Fruit fly (Drosophila melanogaster) whole organism, wandering third instar larva: ENCODE measurements around the gene CG14219.

Experiments used
- Abd-B ChIP-seq: fragments of >200 bp; optimal IDR thresholded peaks from 2 replicates; lab custom pipeline; 2017; ENCODE audit warnings: missing biosample characterization, missing genetic modification characterization
- CG32264 ChIP-seq: fragments of 200-800 bp; sonication (Bioruptor generic); optimal IDR thresholded peaks from 2 replicates; lab custom pipeline; 2016; ENCODE audit warnings: missing biosample characterization, missing genetic modification characterization
- CG9705 ChIP-seq: fragments of 200-800 bp; sonication (Bioruptor generic); optimal IDR thresholded peaks from 2 replicates; lab custom pipeline; 2018; ENCODE audit warnings: missing biosample characterization, mild to moderate bottlenecking, missing genetic modification characterization
- CrebA ChIP-seq: fragments of 200-800 bp; sonication (Bioruptor generic); optimal IDR thresholded peaks from 2 replicates; lab custom pipeline; 2016; ENCODE audit warnings: missing biosample characterization, mild to moderate bottlenecking, missing genetic modification characterization, borderline replicate concordance
- Dfd ChIP-seq: fragments of >200 bp; optimal IDR thresholded peaks from 2 replicates; lab custom pipeline; 2017; ENCODE audit warnings: missing biosample characterization, missing genetic modification characterization
- Dif ChIP-seq: fragments of 200-275, 200-300 bp; sonication (Bioruptor generic); optimal IDR thresholded peaks from 2 replicates; lab custom pipeline; 2018; ENCODE audit warnings: missing biosample characterization, missing genetic modification characterization; ENCODE audit not compliant: partially characterized antibody
- GATAd ChIP-seq: sonication (Bioruptor generic); optimal IDR thresholded peaks from 2 replicates; lab custom pipeline; 2016; ENCODE audit warnings: missing biosample characterization, missing genetic modification characterization
- Hnf4 ChIP-seq: fragments of 200-800 bp; sonication (Bioruptor generic); optimal IDR thresholded peaks from 2 replicates; lab custom pipeline; 2016; ENCODE audit warnings: missing biosample characterization, mild to moderate bottlenecking, missing genetic modification characterization
- Hr78 ChIP-seq: fragments of >200 bp; optimal IDR thresholded peaks from 2 replicates; lab custom pipeline; 2017; ENCODE audit warnings: missing biosample characterization, missing genetic modification characterization
- Hr83 ChIP-seq: fragments of 200-300 bp; sonication (Bioruptor generic); optimal IDR thresholded peaks from 2 replicates; lab custom pipeline; 2016; ENCODE audit warnings: missing biosample characterization, mild to moderate bottlenecking, missing genetic modification characterization, moderate library complexity; ENCODE audit not compliant: poor library complexity, severe bottlenecking
- Jra ChIP-seq: sonication (Bioruptor generic); optimal IDR thresholded peaks from 2 replicates; lab custom pipeline; 2016; ENCODE audit warnings: missing biosample characterization, missing genetic modification characterization
- Myc ChIP-seq: fragments of >200 bp; optimal IDR thresholded peaks from 2 replicates; lab custom pipeline; 2017
- N ChIP-seq: fragments of >200 bp; optimal IDR thresholded peaks from 2 replicates; lab custom pipeline; 2018; ENCODE audit warnings: missing biosample characterization, missing external identifiers, missing genetic modification characterization
- OdsH ChIP-seq: fragments of 200-800 bp; sonication (Bioruptor generic); optimal IDR thresholded peaks from 2 replicates; lab custom pipeline; 2016; ENCODE audit warnings: missing biosample characterization, mild to moderate bottlenecking, missing genetic modification characterization
- Rel ChIP-seq, 2 experiments: fragments of 200-800 bp; sonication (Bioruptor generic) in 1 of 2; optimal IDR thresholded peaks; 2 replicates in 1 of 2; 3 replicates in 1 of 2; lab custom pipeline; 2016 to 2019; ENCODE audit warnings: mild to moderate bottlenecking in 2 of 2, missing biosample characterization in 2 of 2, missing genetic modification characterization in 2 of 2, moderate library complexity in 1 of 2
- Sp1 ChIP-seq: fragments of 200-800 bp; sonication (Bioruptor generic); optimal IDR thresholded peaks from 3 replicates; lab custom pipeline; 2019; ENCODE audit warnings: missing biosample characterization, mild to moderate bottlenecking, missing genetic modification characterization, moderate library complexity
- Vsx2 ChIP-seq: fragments of 200-300, 225-300 bp; sonication (Bioruptor generic); optimal IDR thresholded peaks from 2 replicates; lab custom pipeline; 2018; ENCODE audit warnings: missing biosample characterization, missing genetic modification characterization; ENCODE audit not compliant: partially characterized antibody
- br ChIP-seq: fragments of 200-800 bp; sonication (Bioruptor generic); optimal IDR thresholded peaks from 2 replicates; lab custom pipeline; 2016; ENCODE audit warnings: missing biosample characterization, missing genetic modification characterization
- brk ChIP-seq: fragments of 200-800 bp; sonication (Bioruptor generic); optimal IDR thresholded peaks from 2 replicates; lab custom pipeline; 2016; ENCODE audit warnings: missing biosample characterization, mild to moderate bottlenecking, missing genetic modification characterization
- dl ChIP-seq, 2 experiments: fragments of 175-275, 200-275 bp in 1 of 2; fragments of 200-275 bp in 1 of 2; sonication (Bioruptor generic); optimal IDR thresholded peaks; lab custom pipeline; 2018; ENCODE audit warnings: mild to moderate bottlenecking in 2 of 2, missing biosample characterization in 2 of 2, missing genetic modification characterization in 2 of 2, moderate library complexity in 2 of 2; ENCODE audit not compliant: partially characterized antibody in 2 of 2, insufficient read depth in 1 of 2
- dsf ChIP-seq: sonication (Bioruptor generic); optimal IDR thresholded peaks from 2 replicates; lab custom pipeline; 2016; ENCODE audit warnings: missing biosample characterization, missing genetic modification characterization, borderline replicate concordance
- ey ChIP-seq: fragments of 200-800 bp; sonication (Bioruptor generic); optimal IDR thresholded peaks from 2 replicates; lab custom pipeline; 2016; ENCODE audit warnings: missing biosample characterization, missing genetic modification characterization
- fru ChIP-seq: fragments of 200-800 bp; sonication (Bioruptor generic); optimal IDR thresholded peaks from 3 replicates; lab custom pipeline; 2016; ENCODE audit warnings: missing biosample characterization, mild to moderate bottlenecking, missing genetic modification characterization
- jim ChIP-seq: fragments of 175-275, 200-325 bp; sonication (Bioruptor generic); optimal IDR thresholded peaks from 2 replicates; lab custom pipeline; 2016; ENCODE audit warnings: missing biosample characterization, mild to moderate bottlenecking, missing genetic modification characterization
- lola ChIP-seq: fragments of >200 bp; optimal IDR thresholded peaks from 2 replicates; lab custom pipeline; 2017; ENCODE audit warnings: missing biosample characterization, missing genetic modification characterization
- pan ChIP-seq: fragments of >200 bp; optimal IDR thresholded peaks from 2 replicates; lab custom pipeline; 2017
- psq ChIP-seq: fragments of 200-800 bp; sonication (Bioruptor generic); optimal IDR thresholded peaks from 3 replicates; lab custom pipeline; 2017; ENCODE audit warnings: missing biosample characterization, mild to moderate bottlenecking, missing genetic modification characterization, moderate library complexity
- rgr ChIP-seq: fragments of 200-800 bp; sonication (Bioruptor generic); optimal IDR thresholded peaks from 3 replicates; lab custom pipeline; 2016; ENCODE audit warnings: missing biosample characterization, mild to moderate bottlenecking, missing genetic modification characterization
- sv ChIP-seq: fragments of 200-800 bp; sonication (Bioruptor generic); optimal IDR thresholded peaks from 3 replicates; lab custom pipeline; 2016; ENCODE audit warnings: missing biosample characterization, missing genetic modification characterization
- tai ChIP-seq: sonication (Bioruptor generic); optimal IDR thresholded peaks from 2 replicates; lab custom pipeline; 2016; ENCODE audit warnings: missing biosample characterization, missing genetic modification characterization
- usp ChIP-seq: fragments of >200 bp; optimal IDR thresholded peaks from 2 replicates; lab custom pipeline; 2017; ENCODE audit warnings: missing biosample characterization, missing genetic modification characterization
- woc ChIP-seq: sonication (Bioruptor generic); optimal IDR thresholded peaks from 2 replicates; lab custom pipeline; 2016; ENCODE audit warnings: missing biosample characterization, mild to moderate bottlenecking, missing genetic modification characterization

The CG14219 gene

dm6 chrX:19631365-19631832, 41.4 kb upstream of the CG14219 start:
- TF ChIP-seq GATAd (GFP tag; lab: Kevin White, UChicago), result no peak
- no peak for TF ChIP-seq br
- TF ChIP-seq Dif (GFP tag; lab: Kevin White, UChicago), result peak; percentile 91
- peak; percentile 42 for TF ChIP-seq fru
- TF ChIP-seq dl (GFP tag; optimal IDR thresholded peaks at IDR 0.05; lab: Kevin White, UChicago; ENCODE audit: insufficient read depth in 1 of 2, partially characterized antibody in 2 of 2), result peak in 1 of 2 experiments; percentile 76
- peak; percentile 83 for TF ChIP-seq N
- peak; percentile 33 for TF ChIP-seq psq (GFP tag; lab: Kevin White, UChicago)
- no peak for TF ChIP-seq Myc (lab: Kevin White, UChicago)
- TF ChIP-seq Sp1 (GFP tag; lab: Kevin White, UChicago), result peak; percentile 4

dm6 chrX:19625405-19625804, 35.4 kb upstream of the CG14219 start, which contains the start of gene CG14212:
TSS of gene CG14212 (plus strand) at chrX:19625705.
- TF ChIP-seq fru (no peak), GATAd (GFP tag; lab: Kevin White, UChicago) (no peak), CG9705 (GFP tag; lab: Kevin White, UChicago) (no peak), usp (GFP tag; lab: Kevin White, UChicago) (no peak), CrebA (no peak), Hr83 (GFP tag; lab: Kevin White, UChicago) (no peak), pan (lab: Kevin White, UChicago) (no peak), br (no peak), Jra (GFP tag; lab: Kevin White, UChicago) (no peak), brk (no peak), dsf (no peak), OdsH (GFP tag; lab: Kevin White, UChicago) (no peak), jim (GFP tag; lab: Kevin White, UChicago) (no peak), Abd-B (GFP tag; lab: Kevin White, UChicago) (no peak), sv (GFP tag; lab: Kevin White, UChicago) (no peak), dl (GFP tag; optimal IDR thresholded peaks at IDR 0.05; lab: Kevin White, UChicago; ENCODE audit: insufficient read depth in 1 of 2, partially characterized antibody in 2 of 2) (no peak), Dif (GFP tag; lab: Kevin White, UChicago) (no peak), Vsx2 (GFP tag; lab: Kevin White, UChicago) (no peak), ey (GFP tag; lab: Kevin White, UChicago) (no peak), Hr78 (GFP tag; lab: Kevin White, UChicago) (no peak)

DNA sequence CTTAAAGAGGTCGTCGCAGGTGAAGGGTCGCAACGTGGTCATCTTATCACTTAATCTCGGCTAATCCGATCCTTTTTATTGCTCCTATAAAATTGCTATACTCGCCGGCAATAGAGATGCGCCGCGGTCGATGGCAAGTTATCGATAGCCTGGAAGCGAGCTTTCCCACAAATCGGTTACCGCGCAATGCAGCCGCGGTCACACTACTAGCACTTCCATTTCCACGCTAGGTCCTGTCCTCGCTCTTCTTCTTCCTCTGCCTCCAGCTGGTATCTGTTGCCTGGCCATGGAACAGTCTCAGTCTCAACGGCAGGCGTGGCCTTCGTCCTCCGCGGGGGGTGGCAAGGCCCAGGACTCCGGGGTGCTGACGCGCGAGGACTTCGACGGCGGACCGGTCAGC, 33.0 kb upstream of the CG14219 start, which contains the start of the genes Naa20A and MKP-4:
Gene Naa20A (minus strand): TSS at position 151 of the 400 bp plus-strand sequence.
Gene MKP-4 (plus strand): TSS at position 191 of the 400 bp plus-strand sequence.
- TF ChIP-seq Hnf4 (GFP tag; lab: Kevin White, UChicago) (no peak), tai (no peak), rgr (no peak), usp (GFP tag; lab: Kevin White, UChicago) (no peak), dsf (no peak), br (no peak), Rel (GFP tag; optimal IDR thresholded peaks at IDR 0.05; lab: Kevin White, UChicago) (no peak), Rel (tag; optimal IDR thresholded peaks at IDR 0.05; lab: Kevin White, UChicago) (no peak), Dif (GFP tag; lab: Kevin White, UChicago) (no peak), woc (no peak), lola (no peak), sv (GFP tag; lab: Kevin White, UChicago) (no peak), psq (GFP tag; lab: Kevin White, UChicago) (no peak), CG32264 (GFP tag; lab: Kevin White, UChicago) (no peak), N (no peak), GATAd (GFP tag; lab: Kevin White, UChicago) (no peak), Abd-B (GFP tag; lab: Kevin White, UChicago) (no peak), Hr83 (GFP tag; lab: Kevin White, UChicago) (no peak), ey (GFP tag; lab: Kevin White, UChicago) (no peak), Dfd (no peak), CrebA (no peak)

DNA sequence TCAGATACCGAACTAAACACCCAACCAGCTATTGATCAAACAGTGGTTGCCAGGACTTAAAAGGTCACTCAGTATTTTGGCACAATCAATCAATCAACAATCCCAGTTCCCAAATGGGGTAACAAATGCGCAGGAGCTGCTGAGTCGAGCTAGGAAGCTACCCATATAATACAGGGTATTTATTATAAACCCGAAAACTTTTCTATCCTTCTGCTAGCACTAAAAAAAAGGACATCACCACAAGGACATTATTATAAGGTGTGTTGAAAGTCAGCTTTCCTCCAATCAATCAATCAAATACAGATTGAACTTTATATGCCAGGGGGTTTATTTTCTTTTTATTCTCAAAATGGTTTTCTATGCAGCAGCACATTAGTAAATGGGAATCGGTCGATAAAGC, 31.2 kb upstream of the CG14219 start, which contains the start of gene CG14221:
Gene CG14221 (minus strand): TSS at position 101 of the 400 bp plus-strand sequence.
- TF ChIP-seq jim (GFP tag; lab: Kevin White, UChicago), result no peak
- TF ChIP-seq lola, result no peak
- no peak for TF ChIP-seq Dfd
- TF ChIP-seq Hnf4 (GFP tag; lab: Kevin White, UChicago), result no peak
- no peak for TF ChIP-seq Abd-B (GFP tag; lab: Kevin White, UChicago)
- no peak for TF ChIP-seq CG32264 (GFP tag; lab: Kevin White, UChicago)
- TF ChIP-seq sv (GFP tag; lab: Kevin White, UChicago), result no peak
- no peak for TF ChIP-seq ey (GFP tag; lab: Kevin White, UChicago)
